Fruit fly (Drosophila melanogaster): ENCODE data around the gene Ugt302K1.

Ugt302K1 gene

DNA sequence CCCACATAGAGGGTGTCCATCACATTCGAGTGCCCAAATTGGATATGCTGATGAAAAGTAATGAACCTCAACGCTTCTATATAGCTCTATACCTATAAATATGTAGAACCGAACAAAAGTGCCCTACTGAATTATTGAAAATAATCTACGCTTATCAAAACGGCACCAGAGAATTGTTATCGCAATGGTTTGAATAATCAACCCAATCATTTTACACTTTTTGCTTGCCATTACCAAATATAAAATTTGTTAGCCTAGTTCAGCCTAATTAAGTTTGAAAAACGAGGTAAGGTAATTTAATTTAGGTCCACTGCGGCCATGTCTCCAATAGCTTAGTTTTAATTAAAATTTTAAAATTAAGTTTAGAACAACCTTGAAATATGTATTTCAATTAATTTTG lies 22.1 kb upstream of the Ugt302K1 start:
- TF ChIP-seq CG2120 (GFP tag; optimal IDR thresholded peaks at IDR 0.05) (no peak), CG34224 (GFP tag; IDR thresholded peaks at IDR 0.05; ENCODE audit: partially characterized antibody) (no peak), CG2202 (tag; optimal IDR thresholded peaks at IDR 0.05) (no peak), slp2 (GFP tag; optimal IDR thresholded peaks at IDR 0.05) (no peak), tll (GFP tag; optimal IDR thresholded peaks at IDR 0.05) (no peak), CG13775 (GFP tag; optimal IDR thresholded peaks at IDR 0.05) (no peak), Elba2 (GFP tag; optimal IDR thresholded peaks at IDR 0.05) (no peak), odd (GFP tag; optimal IDR thresholded peaks at IDR 0.05) (no peak), crc (GFP tag; optimal IDR thresholded peaks at IDR 0.05) (no peak), exex (tag; optimal IDR thresholded peaks at IDR 0.05) (peak; percentile 62), dimm (GFP tag; IDR thresholded peaks at IDR 0.05) (no peak), org-1 (GFP tag; optimal IDR thresholded peaks at IDR 0.05) (no peak), mirr (GFP tag; optimal IDR thresholded peaks at IDR 0.05) (peak; percentile 57), lab (GFP tag; optimal IDR thresholded peaks at IDR 0.05) (no peak), Opbp (GFP tag; IDR thresholded peaks at IDR 0.05; ENCODE audit: partially characterized antibody) (no peak)

- TF ChIP-seq exex (tag; optimal IDR thresholded peaks at IDR 0.05) (peak; percentile 18), CrebB (tag; optimal IDR thresholded peaks at IDR 0.05) (no peak), fd102C (GFP tag; optimal IDR thresholded peaks at IDR 0.05) (no peak), lab (GFP tag; optimal IDR thresholded peaks at IDR 0.05) (peak; percentile 5), CG3163 (GFP tag; optimal IDR thresholded peaks at IDR 0.05) (peak; percentile 26), Rfx (GFP tag; IDR thresholded peaks at IDR 0.05) (peak; percentile 20; the same call in 1 of the 2 replicates), Taf1 (GFP tag; IDR thresholded peaks at IDR 0.05) (no peak), CG17612 (GFP tag; IDR thresholded peaks at IDR 0.05) (no peak), Trl (optimal IDR thresholded peaks at IDR 0.05) (peak in 1 of 2 experiments; percentile 5), Trl (GFP tag; optimal IDR thresholded peaks at IDR 0.05) (no peak), Jarid2 (GFP tag; optimal IDR thresholded peaks at IDR 0.05) (peak; percentile 36)
Measured at dm6 chr3R:11175308-11175707, 21.7 kb upstream of the Ugt302K1 start, which contains the start of the genes Ugt304A1 and Ugt303A1. Gene Ugt304A1, minus strand, starts transcription at chr3R:11175408. Gene Ugt303A1, plus strand, starts transcription at chr3R:11175529.

- TF ChIP-seq chn (GFP tag; optimal IDR thresholded peaks at IDR 0.05) (no peak), unpg (GFP tag; optimal IDR thresholded peaks at IDR 0.05) (no peak), CG17361 (GFP tag; IDR thresholded peaks at IDR 0.05) (no peak), Drgx (GFP tag; IDR thresholded peaks at IDR 0.05) (no peak), Side (GFP tag; optimal IDR thresholded peaks at IDR 0.05) (no peak), CG18599 (GFP tag; optimal IDR thresholded peaks at IDR 0.05) (peak; percentile 29), sna (GFP tag; IDR thresholded peaks at IDR 0.05; ENCODE audit: partially characterized antibody) (no peak), twi (tag; optimal IDR thresholded peaks at IDR 0.05) (no peak), cato (GFP tag; optimal IDR thresholded peaks at IDR 0.05; ENCODE audit: borderline replicate concordance) (no peak), gcm2 (GFP tag; optimal IDR thresholded peaks at IDR 0.05) (no peak), CG1647 (GFP tag; optimal IDR thresholded peaks at IDR 0.05) (no peak), NFAT (GFP tag; IDR thresholded peaks at IDR 0.05) (no peak), CG17612 (GFP tag; IDR thresholded peaks at IDR 0.05) (no peak), Max (GFP tag; optimal IDR thresholded peaks at IDR 0.05) (no peak), peb (GFP tag; IDR thresholded peaks at IDR 0.05) (no peak), CG3847 (GFP tag; IDR thresholded peaks at IDR 0.05) (no peak), HLH3B (GFP tag; IDR thresholded peaks at IDR 0.05) (no peak), Elba2 (GFP tag; optimal IDR thresholded peaks at IDR 0.05) (no peak), ind (GFP tag; optimal IDR thresholded peaks at IDR 0.05) (no peak), Opbp (GFP tag; IDR thresholded peaks at IDR 0.05; ENCODE audit: partially characterized antibody) (no peak), CG2678 (tag; optimal IDR thresholded peaks at IDR 0.05) (peak; percentile 46), CG15601 (tag; optimal IDR thresholded peaks at IDR 0.05) (no peak), Sry-β (GFP tag; optimal IDR thresholded peaks at IDR 0.05) (no peak), CG4730 (GFP tag; IDR thresholded peaks at IDR 0.05) (no peak), zfh1 (GFP tag; IDR thresholded peaks at IDR 0.05) (no peak), Trl (optimal IDR thresholded peaks at IDR 0.05) (peak in 1 of 2 experiments; percentile 23), Trl (GFP tag; optimal IDR thresholded peaks at IDR 0.05) (no peak), onecut (GFP tag; IDR thresholded peaks at IDR 0.05) (no peak), CG12769 (tag; optimal IDR thresholded peaks at IDR 0.05) (no peak), Dad (GFP tag; optimal IDR thresholded peaks at IDR 0.05) (no peak)
Measured at dm6 chr3R:11173169-11173506, 19.5 kb upstream of the Ugt302K1 start.
